Fruit fly (Drosophila melanogaster): ENCODE results near the gene Glyat.

The Glyat gene

DNA sequence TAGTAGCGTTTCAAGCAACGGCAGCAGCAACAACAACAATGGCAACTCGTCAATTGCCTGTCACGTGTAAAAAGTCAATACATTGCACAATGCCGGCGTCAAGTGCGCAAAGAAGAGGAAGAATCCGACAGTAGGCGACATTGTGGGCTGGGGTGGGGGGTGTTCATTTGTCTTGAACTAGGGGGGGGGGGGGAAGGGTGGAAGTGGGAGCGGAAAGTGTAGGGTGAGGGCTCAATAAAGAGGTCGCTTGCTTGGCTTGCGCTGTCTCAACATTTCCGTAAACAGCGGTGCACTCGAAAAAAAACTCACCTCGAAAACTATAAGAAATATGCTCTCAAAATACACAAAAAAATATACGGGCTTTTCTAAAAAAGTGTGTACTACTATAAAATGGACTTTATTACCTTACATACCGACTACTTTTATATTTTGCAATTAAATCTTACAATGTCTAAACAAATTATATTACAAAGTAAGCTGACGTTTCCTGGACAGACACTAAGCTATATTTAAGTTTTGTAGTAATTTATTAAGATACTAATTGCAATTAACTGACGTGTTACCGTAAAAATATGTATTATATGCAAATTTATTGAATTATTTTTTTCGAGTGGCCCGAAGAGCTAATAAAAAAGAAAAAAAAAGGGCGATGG is 44.5 kb downstream of the Glyat start (continued):
- TF ChIP-seq Gug (GFP tag; IDR thresholded peaks at IDR 0.05): no peak
- peak; percentile 41 for TF ChIP-seq CG15336 (GFP tag; IDR thresholded peaks at IDR 0.05)
- no peak for TF ChIP-seq CG11294 (GFP tag; IDR thresholded peaks at IDR 0.05)
- TF ChIP-seq CG7368 (GFP tag; optimal IDR thresholded peaks at IDR 0.05): no peak
- no peak for TF ChIP-seq CG9139 (GFP tag; optimal IDR thresholded peaks at IDR 0.05)
- peak; percentile 16 for TF ChIP-seq CG8632 (GFP tag; optimal IDR thresholded peaks at IDR 0.05)
- no peak for TF ChIP-seq CG6854 (GFP tag; optimal IDR thresholded peaks at IDR 0.05)
- TF ChIP-seq eg (GFP tag; IDR thresholded peaks at IDR 0.05): peak; percentile 37; the same call in 1 of the 3 replicates
- TF ChIP-seq Eip78C (GFP tag): peak; percentile 81
- TF ChIP-seq CG6808 (GFP tag; optimal IDR thresholded peaks at IDR 0.05): no peak
- peak; percentile 59 for TF ChIP-seq Hr4 (GFP tag; optimal IDR thresholded peaks at IDR 0.05)
- peak; percentile 42 for TF ChIP-seq CG10631 (GFP tag; optimal IDR thresholded peaks at IDR 0.05)
- TF ChIP-seq fd59A (GFP tag; optimal IDR thresholded peaks at IDR 0.05): no peak
- TF ChIP-seq fkh (GFP tag; optimal IDR thresholded peaks at IDR 0.05): no peak
- peak; percentile 18 for TF ChIP-seq Ets96B (tag; optimal IDR thresholded peaks at IDR 0.05)
- TF ChIP-seq fd85E (GFP tag; optimal IDR thresholded peaks at IDR 0.05): no peak
- no peak for TF ChIP-seq dac (GFP tag; optimal IDR thresholded peaks at IDR 0.05)
- no peak for TF ChIP-seq Eip93F (GFP tag; optimal IDR thresholded peaks at IDR 0.05)
- 0 out of 3 replicates have a peak, but pooled peaks have one; percentile 34 for TF ChIP-seq CG8119 (GFP tag; IDR thresholded peaks at IDR 0.05)
- peak; percentile 40 for TF ChIP-seq CG4318 (GFP tag; optimal IDR thresholded peaks at IDR 0.05)
- TF ChIP-seq OdsH (GFP tag; optimal IDR thresholded peaks at IDR 0.05): peak; percentile 25
- TF ChIP-seq CG32006 (GFP tag; optimal IDR thresholded peaks at IDR 0.05): peak; percentile 70
- TF ChIP-seq Sox102F (GFP tag; optimal IDR thresholded peaks at IDR 0.05): no peak
- peak; percentile 36 for TF ChIP-seq CG10669 (GFP tag; optimal IDR thresholded peaks at IDR 0.05)
- TF ChIP-seq Smox (GFP tag; optimal IDR thresholded peaks at IDR 0.05): no peak
- TF ChIP-seq svp (GFP tag): no peak

dm6 chr2L:7964611-7965010 is 45.8 kb downstream of the Glyat start:
- TF ChIP-seq CG11294 (GFP tag; IDR thresholded peaks at IDR 0.05) (peak; percentile 86), Hr39 (GFP tag; optimal IDR thresholded peaks at IDR 0.05) (peak; percentile 77), CG11902 (GFP tag; optimal IDR thresholded peaks at IDR 0.05) (peak; percentile 53), Lpt (GFP tag; optimal IDR thresholded peaks at IDR 0.05) (peak; percentile 90), fd85E (GFP tag; optimal IDR thresholded peaks at IDR 0.05) (no peak), Met (GFP tag; optimal IDR thresholded peaks at IDR 0.05) (peak; percentile 68), dac (GFP tag; optimal IDR thresholded peaks at IDR 0.05) (peak; percentile 71), CG8319 (GFP tag; optimal IDR thresholded peaks at IDR 0.05) (peak; percentile 44), OdsH (GFP tag; optimal IDR thresholded peaks at IDR 0.05) (peak; percentile 86), CG9139 (GFP tag; optimal IDR thresholded peaks at IDR 0.05) (peak; percentile 28), CG7368 (GFP tag; optimal IDR thresholded peaks at IDR 0.05) (peak; percentile 56), Sox102F (GFP tag; optimal IDR thresholded peaks at IDR 0.05) (peak; percentile 66), Eip93F (GFP tag; optimal IDR thresholded peaks at IDR 0.05) (no peak), Gug (GFP tag; IDR thresholded peaks at IDR 0.05) (peak; percentile 85), CG8119 (GFP tag; IDR thresholded peaks at IDR 0.05) (peak; percentile 92), CG10631 (GFP tag; optimal IDR thresholded peaks at IDR 0.05) (peak; percentile 76), acj6 (GFP tag; optimal IDR thresholded peaks at IDR 0.05) (peak; percentile 75), Smox (GFP tag; optimal IDR thresholded peaks at IDR 0.05) (peak; percentile 65), eg (GFP tag; IDR thresholded peaks at IDR 0.05) (peak; percentile 96), CG3032 (tag; optimal IDR thresholded peaks at IDR 0.05) (peak; percentile 46), Sox14 (GFP tag; optimal IDR thresholded peaks at IDR 0.05) (peak; percentile 70), CG6792 (GFP tag; optimal IDR thresholded peaks at IDR 0.05) (peak; percentile 74), Ets21C (GFP tag; optimal IDR thresholded peaks at IDR 0.05) (peak; percentile 49), fkh (GFP tag; optimal IDR thresholded peaks at IDR 0.05) (no peak), CG6808 (GFP tag; optimal IDR thresholded peaks at IDR 0.05) (peak; percentile 46), pdm3 (GFP tag; optimal IDR thresholded peaks at IDR 0.05) (peak; percentile 87), spab (GFP tag; optimal IDR thresholded peaks at IDR 0.05) (peak; percentile 54), ss (GFP tag; optimal IDR thresholded peaks at IDR 0.05) (peak in 1 of 2 experiments; percentile 3), Blimp-1 (GFP tag; optimal IDR thresholded peaks at IDR 0.05) (no peak), Sox15 (GFP tag; optimal IDR thresholded peaks at IDR 0.05) (peak; percentile 52), dsx (GFP tag; optimal IDR thresholded peaks at IDR 0.05; ENCODE audit: poor library complexity, severe bottlenecking) (peak; percentile 44), fd59A (GFP tag; optimal IDR thresholded peaks at IDR 0.05) (peak; percentile 52), vri (GFP tag; optimal IDR thresholded peaks at IDR 0.05) (peak; percentile 83), cyc (GFP tag; optimal IDR thresholded peaks at IDR 0.05) (peak; percentile 51), CG1621 (tag; optimal IDR thresholded peaks at IDR 0.05) (peak; percentile 60), CG4318 (GFP tag; optimal IDR thresholded peaks at IDR 0.05) (peak; percentile 77), CG10669 (GFP tag; optimal IDR thresholded peaks at IDR 0.05) (peak; percentile 52), achi (GFP tag; optimal IDR thresholded peaks at IDR 0.05) (peak; percentile 79)

All from whole organism, prepupa.